Worm (Caenorhabditis elegans) whole organism, L4/young adult: ENCODE measurements around the gene C06A12.19.

ENCODE experiments used
- W03F9.2 ChIP-seq: fragments of 150-350 bp; optimal IDR thresholded peaks from 2 replicates; lab custom pipeline; 2014; ENCODE audit warnings: missing biosample characterization, missing genetic modification characterization
- him-1 ChIP-seq: sonication (generic microtip); optimal IDR thresholded peaks from 2 replicates; lab custom pipeline; 2016; ENCODE audit warnings: missing genotype, missing genetic modification reagents, missing genetic modification characterization, missing compliant biosample characterization

ce11 chrIV:17483230-17483629 lies 43.3 kb upstream of the C06A12.19 start, which contains the start of gene rabr-2:
- TF ChIP-seq him-1 (tag; lab: Kevin White, UChicago), result no peak
- TF ChIP-seq W03F9.2, result no peak
